Worm (Caenorhabditis elegans) whole organism, early embryonic: ENCODE results near the gene B0218.5.

Source experiments
- B0310.2 ChIP-seq: sonication (generic microtip); optimal IDR thresholded peaks from 2 replicates; lab custom pipeline; 2016; ENCODE audit warnings: mild to moderate bottlenecking, missing genetic modification characterization, missing compliant biosample characterization
- F13C5.2 ChIP-seq: sonication (generic microtip); optimal IDR thresholded peaks from 2 replicates; lab custom pipeline; 2017; ENCODE audit warnings: mild to moderate bottlenecking, missing genetic modification characterization, inconsistent platforms, missing compliant biosample characterization
- aly-1 ChIP-seq: sonication (generic microtip); optimal IDR thresholded peaks from 2 replicates; lab custom pipeline; 2016; ENCODE audit warnings: missing genetic modification characterization, missing compliant biosample characterization
- ama-1 ChIP-seq: fragments of 150-350 bp; optimal IDR thresholded peaks from 2 replicates; lab custom pipeline; 2014
- ceh-13 ChIP-seq: fragments of 200-800 bp; sonication (Bioruptor generic); optimal IDR thresholded peaks from 2 replicates; lab custom pipeline; 2018; ENCODE audit warnings: mild to moderate bottlenecking, missing genetic modification characterization, missing compliant biosample characterization
- ceh-36 ChIP-seq: sonication (generic microtip); optimal IDR thresholded peaks from 2 replicates; lab custom pipeline; 2016; ENCODE audit warnings: missing genetic modification characterization, inconsistent platforms, missing compliant biosample characterization
- ets-7 ChIP-seq: sonication (generic microtip); optimal IDR thresholded peaks from 2 replicates; lab custom pipeline; 2016; ENCODE audit warnings: missing genotype, missing genetic modification characterization, missing compliant biosample characterization
- flt-1 ChIP-seq: fragments of 200-800 bp; sonication (Bioruptor generic); IDR thresholded peaks from 2 replicates; pipeline ENCODE4 v1.3.6; 2022; ENCODE audit warnings: missing genetic modification characterization, missing compliant biosample characterization
- hmbx-1 ChIP-seq: sonication (generic microtip); optimal IDR thresholded peaks from 2 replicates; lab custom pipeline; 2016; ENCODE audit warnings: mild to moderate bottlenecking, missing genetic modification characterization, missing compliant biosample characterization
- hmg-4 ChIP-seq: fragments of 200-800 bp; sonication (Bioruptor generic); optimal IDR thresholded peaks from 2 replicates; lab custom pipeline; 2018; ENCODE audit warnings: mild to moderate bottlenecking, missing genetic modification characterization, missing compliant biosample characterization
- hnd-1 ChIP-seq: sonication (generic microtip); optimal IDR thresholded peaks from 2 replicates; lab custom pipeline; 2016; ENCODE audit warnings: missing genetic modification characterization, missing compliant biosample characterization
- pes-1 ChIP-seq: fragments of 200-800 bp; sonication (Bioruptor generic); IDR thresholded peaks from 2 replicates; pipeline ENCODE4 v1.3.6; 2022; ENCODE audit warnings: missing genetic modification reagents, missing genetic modification characterization, missing compliant biosample characterization
- scrt-1 ChIP-seq: fragments of 200-800 bp; sonication (Bioruptor generic); IDR thresholded peaks from 2 replicates; pipeline ENCODE4 v1.3.6; 2022; ENCODE audit warnings: missing genetic modification characterization, missing compliant biosample characterization
- sea-1 ChIP-seq: fragments of 200-800 bp; sonication (Bioruptor generic); conservative IDR thresholded peaks from 2 replicates; pipeline ENCODE4 v1.3.6; 2022; ENCODE audit warnings: missing genetic modification characterization, missing compliant biosample characterization
- tbx-11 ChIP-seq: fragments of 200-800 bp; sonication (Bioruptor generic); IDR thresholded peaks from 2 replicates; pipeline ENCODE4 v1.3.6; 2022; ENCODE audit warnings: missing genetic modification characterization, missing compliant biosample characterization
- tbx-37 ChIP-seq: fragments of 200-800 bp; sonication (Bioruptor generic); conservative IDR thresholded peaks from 2 replicates; pipeline ENCODE4 v1.3.6; 2022; ENCODE audit warnings: missing genetic modification reagents, missing genetic modification characterization, missing compliant biosample characterization
- tra-4 ChIP-seq: sonication (generic microtip); optimal IDR thresholded peaks from 2 replicates; lab custom pipeline; 2017; ENCODE audit warnings: missing genetic modification characterization, missing compliant biosample characterization

B0218.5 gene

ce11 chrIV:8157161-8157560 lies at the start of gene B0218.5:
TSS of gene B0218.5 (minus strand) at chrIV:8157261.
- TF ChIP-seq hmbx-1 (tag; lab: Kevin White, UChicago) (no peak), tbx-37 (no peak), scrt-1 (no peak)

- TF ChIP-seq scrt-1 (no peak), hmbx-1 (tag; lab: Kevin White, UChicago) (no peak), B0310.2 (tag; lab: Kevin White, UChicago) (no peak), sea-1 (GFP tag; lab: Robert Waterston, UW) (no peak), flt-1 (GFP tag; lab: Robert Waterston, UW) (no peak), ceh-36 (tag; lab: Kevin White, UChicago) (no peak), pes-1 (GFP tag; lab: Robert Waterston, UW) (no peak), hnd-1 (tag; lab: Kevin White, UChicago) (no peak), ceh-13 (no peak), F13C5.2 (tag; lab: Kevin White, UChicago) (no peak), aly-1 (tag; lab: Kevin White, UChicago) (no peak)
Measured at ce11 chrIV:8206314-8206713, 49.3 kb upstream of the B0218.5 start, which contains the start of gene svh-1. TSS of gene svh-1 (plus strand) at chrIV:8206614.

DNA sequence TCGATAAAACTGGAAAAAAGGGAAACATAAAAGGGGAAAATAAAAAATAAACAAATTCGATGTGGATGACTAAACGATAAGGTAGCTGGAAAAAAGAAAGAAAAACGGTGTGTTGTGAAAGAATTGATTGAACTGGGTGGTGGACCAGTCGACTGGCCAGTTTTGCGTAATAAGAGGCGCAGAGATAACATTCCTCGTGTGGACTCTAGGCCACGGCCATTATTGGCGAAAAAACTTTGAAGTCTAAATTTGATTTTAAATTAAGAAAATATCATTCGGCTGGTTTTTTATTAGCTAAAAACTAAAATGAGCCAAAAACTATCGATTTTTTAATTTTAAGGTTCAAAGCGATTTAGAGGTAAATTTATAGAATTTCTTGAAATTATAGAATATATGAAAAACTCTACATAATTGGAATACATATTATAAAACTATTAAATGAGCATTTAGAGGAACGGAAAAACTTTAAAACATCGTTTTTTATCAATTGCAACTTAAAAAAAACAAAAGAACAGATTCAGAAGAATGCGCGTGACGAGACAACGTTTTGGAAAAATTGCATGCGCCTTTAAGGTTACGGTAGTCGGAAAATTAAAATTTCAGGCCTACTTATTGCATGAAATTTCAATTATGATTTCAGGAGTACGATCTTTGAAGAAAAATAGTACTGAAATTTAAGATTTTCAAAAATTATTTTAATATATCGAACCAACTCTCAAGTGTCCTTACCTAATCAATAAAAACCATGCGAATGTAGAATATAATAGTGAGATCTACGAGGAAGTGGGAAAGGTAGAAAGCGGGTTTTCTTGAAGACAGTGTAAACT lies 48.4 kb upstream of the B0218.5 start, which contains the start of gene hgrs-1:
Gene hgrs-1, minus strand, starts transcription at position 777 of the 827 bp plus-strand sequence.
- no peak for TF ChIP-seq tbx-11 (GFP tag; lab: Robert Waterston, UW)
- TF ChIP-seq flt-1 (GFP tag; lab: Robert Waterston, UW), result no peak
- TF ChIP-seq ets-7 (tag; lab: Kevin White, UChicago), result no peak
- no peak for TF ChIP-seq sea-1 (GFP tag; lab: Robert Waterston, UW)
- no peak for TF ChIP-seq ceh-36 (tag; lab: Kevin White, UChicago)
- no peak for TF ChIP-seq pes-1 (GFP tag; lab: Robert Waterston, UW)

DNA sequence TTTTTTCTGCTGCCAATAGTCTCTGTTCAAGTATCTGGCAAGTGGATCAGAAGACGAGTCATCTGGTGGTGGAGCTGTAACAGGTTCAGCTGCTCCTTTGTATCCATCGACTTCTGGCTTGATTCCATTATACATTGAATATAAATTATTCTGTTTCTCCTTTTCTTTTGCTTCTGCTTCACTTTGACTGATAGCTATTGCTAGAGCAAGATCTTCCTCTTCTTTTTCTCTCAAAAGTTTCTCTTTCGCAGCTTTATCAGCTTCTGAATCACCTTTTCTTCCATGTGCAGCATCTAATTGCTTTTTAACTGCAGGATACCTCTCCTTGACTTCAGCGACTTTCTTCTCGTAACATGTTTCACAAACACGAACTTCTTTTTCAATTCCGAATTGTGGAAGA lies 46.5 kb upstream of the B0218.5 start:
- TF ChIP-seq tra-4 (tag; lab: Kevin White, UChicago) (no peak), ceh-13 (no peak), flt-1 (GFP tag; lab: Robert Waterston, UW) (no peak), B0310.2 (tag; lab: Kevin White, UChicago) (no peak), F13C5.2 (tag; lab: Kevin White, UChicago) (no peak), tbx-37 (no peak), scrt-1 (no peak), hnd-1 (tag; lab: Kevin White, UChicago) (no peak), aly-1 (tag; lab: Kevin White, UChicago) (no peak), pes-1 (GFP tag; lab: Robert Waterston, UW) (no peak)

DNA sequence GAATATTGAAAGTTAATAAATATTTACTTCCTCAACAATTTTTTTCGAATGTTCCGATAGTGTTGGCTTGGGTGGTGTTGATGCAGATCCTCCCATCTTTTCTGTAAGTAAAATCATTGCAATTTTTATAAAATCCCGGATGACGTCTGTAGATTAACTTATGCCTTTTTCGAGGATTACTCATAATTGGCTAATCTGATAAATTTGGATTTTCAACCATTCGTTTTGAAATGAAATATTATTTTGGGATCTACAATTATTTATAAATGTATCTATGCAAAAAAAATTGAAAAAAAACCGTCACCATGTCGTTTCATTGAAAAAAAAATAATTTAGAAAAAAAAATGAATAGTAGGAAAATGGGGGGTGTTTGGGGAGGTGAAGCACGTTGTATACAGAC lies 44.1 kb upstream of the B0218.5 start, which contains the start of gene glrx-22:
Gene glrx-22, minus strand, starts transcription at position 101 of the 400 bp plus-strand sequence.
- TF ChIP-seq tbx-11 (GFP tag; lab: Robert Waterston, UW), result no peak
- no peak for TF ChIP-seq ceh-36 (tag; lab: Kevin White, UChicago)
- no peak for TF ChIP-seq hnd-1 (tag; lab: Kevin White, UChicago)
- TF ChIP-seq hmbx-1 (tag; lab: Kevin White, UChicago), result no peak
- TF ChIP-seq tbx-37, result no peak
- no peak for TF ChIP-seq ets-7 (tag; lab: Kevin White, UChicago)
- no peak for TF ChIP-seq flt-1 (GFP tag; lab: Robert Waterston, UW)
- no peak for TF ChIP-seq tra-4 (tag; lab: Kevin White, UChicago)
- TF ChIP-seq pes-1 (GFP tag; lab: Robert Waterston, UW), result no peak
- TF ChIP-seq aly-1 (tag; lab: Kevin White, UChicago), result no peak
- no peak for TF ChIP-seq hmg-4
- no peak for TF ChIP-seq ama-1 (lab: Kevin White, UChicago)
- TF ChIP-seq B0310.2 (tag; lab: Kevin White, UChicago), result no peak
- TF ChIP-seq ceh-13, result no peak
- no peak for TF ChIP-seq scrt-1

ce11 chrIV:8199824-8200223 lies 42.8 kb upstream of the B0218.5 start:
- TF ChIP-seq pes-1 (GFP tag; lab: Robert Waterston, UW) (no peak), scrt-1 (no peak), ceh-13 (no peak), B0310.2 (tag; lab: Kevin White, UChicago) (no peak), tbx-37 (no peak), flt-1 (GFP tag; lab: Robert Waterston, UW) (no peak), ceh-36 (tag; lab: Kevin White, UChicago) (no peak), ets-7 (tag; lab: Kevin White, UChicago) (no peak), tra-4 (tag; lab: Kevin White, UChicago) (no peak), sea-1 (GFP tag; lab: Robert Waterston, UW) (no peak), ama-1 (lab: Kevin White, UChicago) (no peak), hmbx-1 (tag; lab: Kevin White, UChicago) (no peak), hmg-4 (no peak), F13C5.2 (tag; lab: Kevin White, UChicago) (no peak), hnd-1 (tag; lab: Kevin White, UChicago) (no peak), tbx-11 (GFP tag; lab: Robert Waterston, UW) (no peak), aly-1 (tag; lab: Kevin White, UChicago) (no peak)

ce11 chrIV:8199274-8199673 lies 42.2 kb upstream of the B0218.5 start:
- TF ChIP-seq flt-1 (GFP tag; lab: Robert Waterston, UW) (no peak), ceh-36 (tag; lab: Kevin White, UChicago) (no peak), hnd-1 (tag; lab: Kevin White, UChicago) (no peak), pes-1 (GFP tag; lab: Robert Waterston, UW) (no peak), hmbx-1 (tag; lab: Kevin White, UChicago) (no peak), ets-7 (tag; lab: Kevin White, UChicago) (no peak)
